Fruit fly (Drosophila melanogaster) whole organism, pupa: ENCODE data around the gene CG14903.

Experiments used
- CG10348 ChIP-seq: fragments of 200-800 bp; sonication (Bioruptor generic); IDR thresholded peaks from 2 replicates; pipeline ENCODE4 v1.3.6; 2022; ENCODE audit warnings: missing biosample characterization, missing genetic modification characterization
- CG12605 ChIP-seq: fragments of 200-800 bp; sonication (Bioruptor generic); IDR thresholded peaks from 2 replicates; pipeline ENCODE4 v1.3.6; 2022; ENCODE audit warnings: missing biosample characterization, missing genetic modification characterization
- CG13204 ChIP-seq: fragments of 200-800 bp; sonication (Bioruptor generic); optimal IDR thresholded peaks from 2 replicates; lab custom pipeline; 2018; ENCODE audit warnings: missing biosample characterization, mild to moderate bottlenecking, missing genetic modification characterization, moderate library complexity
- CG14655 ChIP-seq: fragments of 200-800 bp; sonication (Bioruptor generic); optimal IDR thresholded peaks from 3 replicates; lab custom pipeline; 2017; ENCODE audit warnings: mild to moderate bottlenecking, missing biosample characterization, missing genetic modification reagents, missing genetic modification characterization
- CG15710 ChIP-seq: fragments of 200-800 bp; sonication (Bioruptor generic); optimal IDR thresholded peaks from 2 replicates; lab custom pipeline; 2018; ENCODE audit warnings: missing biosample characterization, mild to moderate bottlenecking, missing genetic modification characterization, moderate library complexity
- CG17806 ChIP-seq: fragments of 200-800 bp; sonication (Bioruptor generic); optimal IDR thresholded peaks from 2 replicates; lab custom pipeline; 2018; ENCODE audit warnings: missing biosample characterization, mild to moderate bottlenecking, missing genetic modification characterization, moderate library complexity
- CG32121 ChIP-seq: fragments of 200-800 bp; sonication (Bioruptor generic); IDR thresholded peaks from 2 replicates; pipeline ENCODE4 v1.3.6; 2022; ENCODE audit warnings: missing biosample characterization, missing genetic modification characterization
- CG34367 ChIP-seq: fragments of 200-800 bp; sonication (Bioruptor generic); optimal IDR thresholded peaks from 2 replicates; lab custom pipeline; 2018; ENCODE audit warnings: missing biosample characterization, mild to moderate bottlenecking, missing genetic modification characterization
- CG4496 ChIP-seq: fragments of 200-800 bp; sonication (Bioruptor generic); IDR thresholded peaks from 3 replicates; pipeline ENCODE4 v1.3.6; 2022; ENCODE audit warnings: missing biosample characterization, missing genetic modification characterization
- CG8159 ChIP-seq: fragments of 200-800 bp; sonication (Bioruptor generic); optimal IDR thresholded peaks from 3 replicates; lab custom pipeline; 2018; ENCODE audit warnings: missing biosample characterization, mild to moderate bottlenecking, missing genetic modification characterization, moderate library complexity
- CG8301 ChIP-seq: fragments of 200-800 bp; sonication (Bioruptor generic); optimal IDR thresholded peaks from 2 replicates; lab custom pipeline; 2018; ENCODE audit warnings: missing biosample characterization, mild to moderate bottlenecking, missing genetic modification characterization
- CG9948 ChIP-seq: fragments of 200-800 bp; sonication (Bioruptor generic); optimal IDR thresholded peaks from 2 replicates; lab custom pipeline; 2018; ENCODE audit warnings: missing biosample characterization, mild to moderate bottlenecking, missing genetic modification characterization, moderate library complexity
- D1 ChIP-seq: fragments of 200-800 bp; sonication (Bioruptor generic); optimal IDR thresholded peaks from 2 replicates; lab custom pipeline; 2018; ENCODE audit warnings: missing biosample characterization, mild to moderate bottlenecking, missing genetic modification characterization, moderate library complexity
- EcR ChIP-seq: fragments of 200-800 bp; sonication (Bioruptor generic); optimal IDR thresholded peaks from 3 replicates; lab custom pipeline; 2019; ENCODE audit warnings: missing biosample characterization, missing genetic modification characterization, mild to moderate bottlenecking, moderate library complexity, missing genetic modification reagents
- Ets98B ChIP-seq: fragments of 200-800 bp; sonication (Bioruptor generic); IDR thresholded peaks from 2 replicates; pipeline ENCODE4 v1.3.6; 2022; ENCODE audit warnings: missing biosample characterization, missing genetic modification characterization
- Pif1A ChIP-seq: fragments of 200-800 bp; sonication (Bioruptor generic); optimal IDR thresholded peaks from 3 replicates; lab custom pipeline; 2016; ENCODE audit warnings: missing biosample characterization, missing genetic modification characterization
- Pif1B ChIP-seq: fragments of 200-800 bp; sonication (Bioruptor generic); optimal IDR thresholded peaks from 3 replicates; lab custom pipeline; 2016; ENCODE audit warnings: missing biosample characterization, missing genetic modification characterization
- Snoo ChIP-seq: fragments of 200-800 bp; sonication (Bioruptor generic); optimal IDR thresholded peaks from 3 replicates; lab custom pipeline; 2017; ENCODE audit warnings: missing biosample characterization, mild to moderate bottlenecking, missing genetic modification characterization, inconsistent platforms
- fd96Ca ChIP-seq: fragments of 200-800 bp; sonication (Bioruptor generic); IDR thresholded peaks from 3 replicates; pipeline ENCODE4 v1.3.6; 2022; ENCODE audit warnings: missing biosample characterization, missing genetic modification characterization
- gl ChIP-seq: fragments of 200-800 bp; sonication (Bioruptor generic); optimal IDR thresholded peaks from 2 replicates; lab custom pipeline; 2018; ENCODE audit warnings: missing biosample characterization, mild to moderate bottlenecking, missing genetic modification characterization
- rn ChIP-seq: fragments of 200-800 bp; sonication (Bioruptor generic); IDR thresholded peaks from 2 replicates; pipeline ENCODE4 v1.3.6; 2022; ENCODE audit warnings: missing biosample characterization, missing genetic modification characterization

CG14903 gene

DNA sequence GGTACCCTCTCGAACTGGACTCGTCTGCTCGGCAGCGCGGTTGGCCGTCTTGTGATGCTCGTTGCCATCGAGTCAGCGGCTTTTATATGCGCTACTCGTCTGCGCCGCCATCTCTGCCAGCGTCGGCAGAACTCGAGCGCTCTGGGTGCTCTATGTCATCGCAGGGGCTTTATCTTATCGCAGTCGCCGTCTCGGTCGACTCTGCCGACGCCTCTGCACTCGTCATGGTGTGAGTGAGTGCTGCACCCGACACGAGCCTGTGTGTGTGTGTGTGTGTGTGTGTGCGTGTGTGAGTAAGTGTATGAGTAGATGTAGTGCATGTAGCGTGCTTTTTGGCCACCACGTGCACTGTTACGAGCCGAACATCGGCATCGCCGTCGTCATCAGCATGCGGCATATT lies 10.1 kb upstream of the CG14903 start, which contains the start of gene Scp2:
Scp2 (minus strand) TSS at position 59 of the 400 bp plus-strand sequence.
- TF ChIP-seq CG8159 (tag; lab: Kevin White, UChicago) (no peak), CG34367 (tag; lab: Kevin White, UChicago) (no peak), D1 (no peak), CG10348 (GFP tag; lab: Robert Waterston, UW) (no peak), fd96Ca (GFP tag; lab: Robert Waterston, UW) (no peak), CG12605 (GFP tag; lab: Robert Waterston, UW) (no peak), gl (no peak), CG32121 (no peak), CG4496 (GFP tag; lab: Robert Waterston, UW) (no peak), CG17806 (tag; lab: Kevin White, UChicago) (no peak), Pif1B (GFP tag; lab: Kevin White, UChicago) (no peak), CG14655 (GFP tag; lab: Kevin White, UChicago) (no peak), CG15710 (tag; lab: Kevin White, UChicago) (no peak), EcR (GFP tag; lab: Kevin White, UChicago) (no peak)

DNA sequence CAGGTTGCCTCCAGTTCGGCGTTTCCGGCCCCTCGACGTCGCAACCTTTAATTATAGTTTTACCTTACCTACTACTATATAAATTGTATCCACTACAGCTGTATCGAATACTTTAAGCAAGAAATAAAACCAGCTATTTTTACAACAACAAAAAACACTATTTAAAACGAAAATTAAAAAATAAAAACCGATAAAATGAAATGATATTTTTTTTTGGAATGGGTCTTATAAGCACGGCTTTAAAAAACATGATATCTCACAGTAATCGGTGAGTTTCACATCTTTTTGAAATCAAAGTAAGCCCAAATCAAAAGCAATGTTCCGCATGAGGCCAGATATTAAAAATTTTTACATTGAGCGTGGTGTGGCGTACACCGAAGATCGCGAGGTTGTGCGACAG lies 2.3 kb downstream of the CG14903 start, which contains the start of gene CG14891:
CG14891 (plus strand) TSS at position 301 of the 400 bp plus-strand sequence.
- TF ChIP-seq EcR (GFP tag; lab: Kevin White, UChicago) (no peak), Ets98B (no peak), Pif1B (GFP tag; lab: Kevin White, UChicago) (no peak), rn (GFP tag; lab: Robert Waterston, UW) (no peak), CG14655 (GFP tag; lab: Kevin White, UChicago) (no peak), CG4496 (GFP tag; lab: Robert Waterston, UW) (no peak), CG9948 (tag; lab: Kevin White, UChicago) (no peak), CG32121 (no peak), CG8301 (tag; lab: Kevin White, UChicago) (no peak), CG34367 (tag; lab: Kevin White, UChicago) (no peak), CG12605 (GFP tag; lab: Robert Waterston, UW) (no peak), Snoo (no peak), fd96Ca (GFP tag; lab: Robert Waterston, UW) (no peak), CG15710 (tag; lab: Kevin White, UChicago) (no peak), gl (no peak), D1 (no peak), CG10348 (GFP tag; lab: Robert Waterston, UW) (no peak), CG8159 (tag; lab: Kevin White, UChicago) (no peak), CG17806 (tag; lab: Kevin White, UChicago) (no peak)

DNA sequence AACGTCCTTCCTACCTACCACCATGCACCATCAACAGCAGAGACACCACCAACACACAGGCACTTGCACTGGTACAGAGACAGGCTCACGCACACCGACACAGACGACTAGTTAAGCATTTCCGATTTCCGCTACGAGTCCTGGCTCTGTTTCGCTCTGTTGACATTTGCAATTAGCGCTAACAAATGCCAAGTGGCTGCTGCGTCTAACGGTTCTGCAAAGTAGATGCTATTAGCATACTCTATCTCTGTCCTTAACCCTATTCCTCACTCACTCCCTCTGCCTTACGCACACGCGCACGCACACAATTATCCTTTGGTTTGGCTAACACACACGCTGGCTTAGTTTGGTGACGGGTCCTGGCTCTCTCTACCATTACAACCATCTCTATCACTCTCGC lies 3.1 kb downstream of the CG14903 start:
- TF ChIP-seq CG8159 (tag; lab: Kevin White, UChicago) = no peak
- TF ChIP-seq Ets98B = no peak
- no peak for TF ChIP-seq Snoo
- TF ChIP-seq CG10348 (GFP tag; lab: Robert Waterston, UW) = no peak
- TF ChIP-seq rn (GFP tag; lab: Robert Waterston, UW) = no peak
- TF ChIP-seq gl = no peak
- TF ChIP-seq D1 = no peak
- no peak for TF ChIP-seq CG13204 (GFP tag; lab: Kevin White, UChicago)
- no peak for TF ChIP-seq fd96Ca (GFP tag; lab: Robert Waterston, UW)
- no peak for TF ChIP-seq CG4496 (GFP tag; lab: Robert Waterston, UW)
- TF ChIP-seq CG17806 (tag; lab: Kevin White, UChicago) = no peak
- no peak for TF ChIP-seq Pif1B (GFP tag; lab: Kevin White, UChicago)
- no peak for TF ChIP-seq CG34367 (tag; lab: Kevin White, UChicago)

DNA sequence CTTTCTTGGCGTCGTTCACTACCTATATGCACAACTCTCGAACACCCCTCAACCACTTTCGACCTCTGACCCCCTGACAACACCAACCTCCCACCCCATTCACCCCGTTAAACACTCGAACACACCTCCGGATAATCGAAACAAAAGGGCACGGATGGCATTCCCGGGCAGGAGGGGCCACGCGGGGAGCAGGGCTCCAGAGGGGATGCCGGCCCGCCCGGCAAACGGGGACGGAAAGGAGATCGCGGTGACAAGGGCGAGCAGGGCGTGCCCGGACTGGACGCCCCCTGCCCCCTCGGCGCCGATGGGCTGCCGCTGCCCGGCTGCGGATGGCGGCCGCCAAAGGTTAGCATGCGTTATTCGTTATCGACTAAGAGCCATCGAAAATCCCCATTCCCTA lies 4.2 kb downstream of the CG14903 start:
- TF ChIP-seq CG34367 (tag; lab: Kevin White, UChicago) (no peak), CG8301 (tag; lab: Kevin White, UChicago) (no peak), CG12605 (GFP tag; lab: Robert Waterston, UW) (no peak), CG4496 (GFP tag; lab: Robert Waterston, UW) (no peak), CG10348 (GFP tag; lab: Robert Waterston, UW) (no peak), CG8159 (tag; lab: Kevin White, UChicago) (no peak), CG14655 (GFP tag; lab: Kevin White, UChicago) (no peak)

DNA sequence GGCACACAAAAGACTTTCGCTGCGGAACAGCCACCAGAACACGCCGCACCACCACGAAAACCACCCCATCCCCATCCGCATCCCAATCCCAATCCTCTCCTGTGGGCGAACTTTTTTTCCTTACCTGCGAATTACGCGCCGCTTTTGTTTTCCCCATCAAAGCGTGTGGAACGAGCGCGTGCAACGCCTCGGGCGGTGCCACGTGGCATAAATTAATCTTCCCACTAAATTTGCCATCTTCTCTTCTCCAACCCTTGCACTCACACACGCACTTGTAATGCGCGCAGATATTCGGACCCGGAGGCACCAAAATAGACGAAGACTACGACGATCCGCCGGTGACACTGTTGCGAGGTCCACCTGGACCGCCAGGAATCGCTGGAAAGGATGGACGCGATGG lies 8.8 kb downstream of the CG14903 start:
- TF ChIP-seq CG8159 (tag; lab: Kevin White, UChicago) (no peak), CG17806 (tag; lab: Kevin White, UChicago) (no peak), CG34367 (tag; lab: Kevin White, UChicago) (no peak), CG12605 (GFP tag; lab: Robert Waterston, UW) (no peak), CG10348 (GFP tag; lab: Robert Waterston, UW) (no peak), CG15710 (tag; lab: Kevin White, UChicago) (no peak), CG9948 (tag; lab: Kevin White, UChicago) (no peak), Ets98B (no peak), EcR (GFP tag; lab: Kevin White, UChicago) (no peak), CG32121 (no peak), CG4496 (GFP tag; lab: Robert Waterston, UW) (no peak), Pif1A (no peak), CG13204 (GFP tag; lab: Kevin White, UChicago) (no peak), CG8301 (tag; lab: Kevin White, UChicago) (no peak)

DNA sequence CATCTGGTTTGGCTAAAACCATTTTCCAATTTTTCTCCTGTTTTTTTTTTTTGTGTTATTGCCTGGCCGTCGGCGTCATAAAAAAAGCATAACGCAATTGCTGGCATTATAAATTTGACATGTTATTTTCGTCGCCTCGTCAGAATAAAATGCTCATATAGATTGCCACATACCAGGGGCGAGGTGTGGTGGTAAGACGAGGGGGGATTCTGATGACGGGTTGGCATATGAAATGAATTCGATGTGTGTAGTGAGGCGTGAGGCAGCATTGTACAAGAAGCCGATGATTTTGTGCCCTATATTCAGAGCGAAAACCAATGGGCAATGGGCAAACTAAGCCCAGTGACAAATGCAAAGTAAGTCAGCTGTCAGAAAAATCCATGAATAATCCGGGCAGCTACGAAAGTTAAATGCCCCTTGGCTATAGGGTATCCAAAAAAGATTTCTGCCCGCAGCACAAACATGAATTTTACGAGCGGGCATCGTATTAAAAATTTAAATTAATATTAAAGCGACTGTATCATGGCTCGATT lies 14.9 kb downstream of the CG14903 start:
- TF ChIP-seq CG4496 (GFP tag; lab: Robert Waterston, UW) (no peak), Pif1B (GFP tag; lab: Kevin White, UChicago) (no peak), CG15710 (tag; lab: Kevin White, UChicago) (no peak), CG9948 (tag; lab: Kevin White, UChicago) (no peak), EcR (GFP tag; lab: Kevin White, UChicago) (no peak)
- TF ChIP-seq, all 21 proteins: peak for 0
